Worm (Caenorhabditis elegans) whole organism, young adult: ENCODE results near the gene T13F3.6.
A peak's percentile ranks its signal among the peaks of the same experiment; 100 is the strongest.
"Not testable (repeated sequence)": the region's sequence is repeated elsewhere in the genome, so short reads cannot be mapped to it uniquely, and the experiment has no call there.

Experiments used
- B0035.1 ChIP-seq: sonication (generic microtip); optimal IDR thresholded peaks from 2 replicates; lab custom pipeline; 2016; ENCODE audit warnings: missing genetic modification characterization, mild to moderate bottlenecking, missing compliant biosample characterization, missing genotype, missing genetic modification reagents
- B0261.1 ChIP-seq: sonication (generic microtip); optimal IDR thresholded peaks from 2 replicates; lab custom pipeline; 2016; ENCODE audit warnings: mild to moderate bottlenecking, missing genetic modification characterization, moderate library complexity, missing compliant biosample characterization
- C17E4.6 ChIP-seq: fragments of 200-800 bp; sonication (Bioruptor generic); IDR thresholded peaks from 2 replicates; pipeline ENCODE4 v1.3.6; 2022; ENCODE audit warnings: missing genetic modification reagents, missing genetic modification characterization, missing compliant biosample characterization
- F33H1.4 ChIP-seq: fragments of 200-800 bp; sonication (Bioruptor generic); IDR thresholded peaks from 2 replicates; pipeline ENCODE4 v1.3.6; 2022; ENCODE audit warnings: missing genetic modification reagents, missing genetic modification characterization, missing compliant biosample characterization
- F52B5.7 ChIP-seq: sonication (generic microtip); optimal IDR thresholded peaks from 2 replicates; lab custom pipeline; 2016; ENCODE audit warnings: mild to moderate bottlenecking, missing genetic modification characterization, missing compliant biosample characterization
- F55B11.4 ChIP-seq: sonication (generic microtip); optimal IDR thresholded peaks from 2 replicates; lab custom pipeline; 2016; ENCODE audit warnings: missing compliant biosample characterization, missing genetic modification characterization, borderline replicate concordance; ENCODE audit not compliant: insufficient read depth
- F57A8.1 ChIP-seq: fragments of 200-800 bp; sonication (Bioruptor generic); optimal IDR thresholded peaks from 2 replicates; lab custom pipeline; 2018; ENCODE audit warnings: mild to moderate bottlenecking, missing genetic modification characterization, moderate library complexity, missing compliant biosample characterization
- T07F8.4 ChIP-seq: sonication (generic microtip); optimal IDR thresholded peaks from 2 replicates; lab custom pipeline; 2016; ENCODE audit warnings: mild to moderate bottlenecking, missing genetic modification characterization, moderate library complexity, missing compliant biosample characterization
- Y53F4B.3 ChIP-seq: fragments of 200-800 bp; sonication (Bioruptor generic); IDR thresholded peaks from 2 replicates; pipeline ENCODE4 v1.3.6; 2022; ENCODE audit warnings: missing genetic modification reagents, missing genetic modification characterization, missing compliant biosample characterization
- akir-1 ChIP-seq: fragments of 200-800 bp; sonication (Bioruptor generic); optimal IDR thresholded peaks from 2 replicates; lab custom pipeline; 2018; ENCODE audit warnings: mild to moderate bottlenecking, missing genetic modification characterization, moderate library complexity, missing compliant biosample characterization
- aptf-2 ChIP-seq: fragments of 200-800 bp; sonication (Bioruptor generic); conservative IDR thresholded peaks from 2 replicates; pipeline ENCODE4 v1.3.6; 2022; ENCODE audit warnings: missing genetic modification reagents, missing genetic modification characterization, missing compliant biosample characterization
- athp-1 ChIP-seq: sonication (generic microtip); optimal IDR thresholded peaks from 2 replicates; lab custom pipeline; 2017; ENCODE audit warnings: mild to moderate bottlenecking, missing genetic modification characterization, missing compliant biosample characterization
- attf-6 ChIP-seq: fragments of 200-800 bp; sonication (Bioruptor generic); IDR thresholded peaks from 2 replicates; pipeline ENCODE4 v1.3.6; 2022; ENCODE audit warnings: missing genetic modification reagents, missing genetic modification characterization, missing compliant biosample characterization
- ccch-3 ChIP-seq: fragments of 200-800 bp; sonication (Bioruptor generic); optimal IDR thresholded peaks from 2 replicates; lab custom pipeline; 2018; ENCODE audit warnings: mild to moderate bottlenecking, missing genetic modification characterization, missing compliant biosample characterization
- cebp-2 ChIP-seq: fragments of 200-800 bp; sonication (Bioruptor generic); IDR thresholded peaks from 2 replicates; pipeline ENCODE4 v1.3.6; 2022; ENCODE audit warnings: missing genetic modification characterization, missing compliant biosample characterization
- ceh-100 ChIP-seq: fragments of 200-800 bp; sonication (Bioruptor generic); IDR thresholded peaks from 2 replicates; pipeline ENCODE4 v1.3.6; 2022; ENCODE audit warnings: missing genetic modification reagents, missing genetic modification characterization, missing compliant biosample characterization
- ceh-27 ChIP-seq: fragments of 200-800 bp; sonication (Bioruptor generic); optimal IDR thresholded peaks from 2 replicates; lab custom pipeline; 2018; ENCODE audit warnings: mild to moderate bottlenecking, missing genetic modification characterization, moderate library complexity, missing compliant biosample characterization
- ceh-40 ChIP-seq: fragments of 200-800 bp; sonication (Bioruptor generic); IDR thresholded peaks from 2 replicates; pipeline ENCODE4 v1.3.6; 2022; ENCODE audit warnings: missing genetic modification characterization, missing compliant biosample characterization
- ceh-58 ChIP-seq: fragments of 200-800 bp; sonication (Bioruptor generic); IDR thresholded peaks from 2 replicates; pipeline ENCODE4 v1.3.6; 2022; ENCODE audit warnings: missing genetic modification characterization, missing compliant biosample characterization
- egl-44 ChIP-seq: fragments of 200-800 bp; sonication (Bioruptor generic); IDR thresholded peaks from 2 replicates; pipeline ENCODE4 v1.3.6; 2022; ENCODE audit warnings: missing genetic modification reagents, missing genetic modification characterization, missing compliant biosample characterization
- ets-4 ChIP-seq: fragments of 200-800 bp; sonication (Bioruptor generic); optimal IDR thresholded peaks from 2 replicates; lab custom pipeline; 2018; ENCODE audit warnings: mild to moderate bottlenecking, missing genetic modification characterization, missing compliant biosample characterization
- hlh-12 ChIP-seq: sonication (generic microtip); optimal IDR thresholded peaks from 2 replicates; lab custom pipeline; 2016; ENCODE audit warnings: missing genetic modification characterization, missing compliant biosample characterization
- hlh-26 ChIP-seq: fragments of 200-800 bp; sonication (Bioruptor generic); conservative IDR thresholded peaks from 2 replicates; pipeline ENCODE4 v1.3.6; 2022; ENCODE audit warnings: missing genetic modification reagents, missing genetic modification characterization, missing compliant biosample characterization
- let-607 ChIP-seq, 2 experiments: fragments of 200-800 bp in 1 of 2; sonication (Bioruptor generic) in 1 of 2; sonication (generic microtip) in 1 of 2; optimal IDR thresholded peaks; 2 replicates each; lab custom pipeline; 2016 to 2018; ENCODE audit warnings: mild to moderate bottlenecking in 2 of 2, missing compliant biosample characterization in 2 of 2, missing genetic modification characterization in 2 of 2, moderate library complexity in 2 of 2, missing genotype in 1 of 2
- lin-26 ChIP-seq: fragments of 200-800 bp; sonication (Bioruptor generic); IDR thresholded peaks from 2 replicates; pipeline ENCODE4 v1.3.6; 2022; ENCODE audit warnings: missing genetic modification reagents, missing genetic modification characterization, missing compliant biosample characterization
- lin-40 ChIP-seq: sonication (generic microtip); optimal IDR thresholded peaks from 2 replicates; lab custom pipeline; 2016; ENCODE audit warnings: missing genetic modification characterization, mild to moderate bottlenecking, missing compliant biosample characterization, missing genotype, missing genetic modification reagents
- lin-54 ChIP-seq: fragments of 200-800 bp; sonication (Bioruptor generic); optimal IDR thresholded peaks from 2 replicates; lab custom pipeline; 2018; ENCODE audit warnings: mild to moderate bottlenecking, missing genetic modification characterization, missing compliant biosample characterization
- lsl-1 ChIP-seq: fragments of 200-800 bp; sonication (Bioruptor generic); optimal IDR thresholded peaks from 2 replicates; lab custom pipeline; 2018; ENCODE audit warnings: mild to moderate bottlenecking, missing genetic modification characterization, moderate library complexity, missing compliant biosample characterization
- nfyb-1 ChIP-seq: fragments of 200-800 bp; sonication (Bioruptor generic); IDR thresholded peaks from 2 replicates; pipeline ENCODE4 v1.3.6; 2022; ENCODE audit warnings: missing genetic modification reagents, missing genetic modification characterization, missing compliant biosample characterization
- nhr-179 ChIP-seq: sonication (generic microtip); optimal IDR thresholded peaks from 2 replicates; lab custom pipeline; 2016; ENCODE audit warnings: mild to moderate bottlenecking, missing genetic modification characterization, missing compliant biosample characterization
- nhr-80 ChIP-seq: sonication (generic microtip); optimal IDR thresholded peaks from 2 replicates; lab custom pipeline; 2016; ENCODE audit warnings: missing genetic modification characterization, missing compliant biosample characterization
- pbrm-1 ChIP-seq: fragments of 200-800 bp; sonication (Bioruptor generic); IDR thresholded peaks from 2 replicates; pipeline ENCODE4 v1.3.6; 2022; ENCODE audit warnings: missing genetic modification reagents, missing genetic modification characterization, missing compliant biosample characterization
- snpc-4 ChIP-seq, 5 experiments: fragments of 150-350 bp in 1 of 5; sonication (generic microtip) in 4 of 5; optimal IDR thresholded peaks; 2 replicates each; lab custom pipeline; 2014 to 2018; ENCODE audit warnings: missing genetic modification characterization in 5 of 5, missing biosample characterization in 3 of 5, antibody characterized with exemption in 2 of 5, mild to moderate bottlenecking in 2 of 5, missing compliant biosample characterization in 2 of 5, missing genotype in 2 of 5, moderate library complexity in 2 of 5, missing genetic modification reagents in 1 of 5
- tbp1 ChIP-seq: fragments of 200-800 bp; sonication (Bioruptor generic); optimal IDR thresholded peaks from 2 replicates; lab custom pipeline; 2018; ENCODE audit warnings: mild to moderate bottlenecking, missing genetic modification characterization, missing compliant biosample characterization
- unc-130 ChIP-seq: sonication (generic microtip); optimal IDR thresholded peaks from 2 replicates; lab custom pipeline; 2016; ENCODE audit warnings: missing genetic modification reagents, missing genetic modification characterization, missing compliant biosample characterization
- zim-3 ChIP-seq: sonication (generic microtip); optimal IDR thresholded peaks from 2 replicates; lab custom pipeline; 2017; ENCODE audit warnings: mild to moderate bottlenecking, missing genetic modification characterization, moderate library complexity, missing compliant biosample characterization

Gene T13F3.6

DNA sequence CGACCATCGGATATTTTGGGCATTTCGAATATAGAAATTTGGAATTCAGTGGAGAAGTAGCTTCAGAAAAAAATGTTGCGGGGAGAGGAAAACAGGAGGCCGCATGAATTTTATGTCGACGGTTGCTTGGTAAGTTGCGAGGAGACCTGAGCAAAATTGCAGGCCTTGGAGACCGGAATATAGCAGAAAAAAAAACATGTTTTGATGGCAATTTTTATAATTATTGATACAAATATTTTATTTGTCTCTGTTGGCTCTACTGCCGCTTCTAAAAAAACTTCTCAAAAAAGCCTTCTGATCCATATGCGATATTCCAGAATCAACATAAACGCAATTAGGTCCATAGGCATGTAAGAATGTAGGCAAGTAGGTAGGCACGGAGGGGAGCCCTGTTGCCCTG is 4.3 kb upstream of the T13F3.6 start, which contains the start of gene pacl-1:
pacl-1 (minus strand) TSS at position 101 of the 400 bp plus-strand sequence.
- TF ChIP-seq unc-130 (no peak), F52B5.7 (tag; lab: Kevin White, UChicago) (no peak), nhr-80 (tag; lab: Kevin White, UChicago) (no peak), ets-4 (no peak), lin-54 (no peak), B0261.1 (tag; lab: Kevin White, UChicago) (no peak)

DNA sequence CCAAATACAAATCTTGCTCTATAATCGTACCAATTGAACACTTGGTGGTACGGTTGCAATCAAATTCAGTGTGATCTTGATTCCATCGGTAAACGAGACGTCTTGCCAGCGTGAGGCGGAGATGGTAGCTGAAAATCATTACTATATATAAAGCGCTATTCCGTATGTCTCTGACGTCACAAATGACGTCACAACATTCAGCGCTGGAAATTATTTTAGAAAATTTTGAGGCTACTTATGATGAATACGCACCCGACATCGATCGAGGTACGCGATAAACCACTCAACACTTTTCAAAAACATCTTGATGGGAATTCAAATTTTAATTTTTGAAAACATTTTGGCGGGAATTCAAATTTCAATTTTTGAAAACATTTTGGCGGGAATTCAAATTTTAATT is 2.3 kb upstream of the T13F3.6 start:
- not testable (repeated sequence) for TF ChIP-seq snpc-4 (GFP tag; optimal IDR thresholded peaks at IDR 0.05; lab: Kevin White, UChicago)
- TF ChIP-seq snpc-4 (tag; optimal IDR thresholded peaks at IDR 0.05; lab: Kevin White, UChicago) (peak in 1 of 4 experiments; percentile 62), pbrm-1 (peak; percentile 6; the same call in 1 of the 2 replicates), attf-6 (GFP tag; lab: Robert Waterston, UW) (0 out of 2 replicates have a peak, but pooled peaks have one; percentile 58)

DNA sequence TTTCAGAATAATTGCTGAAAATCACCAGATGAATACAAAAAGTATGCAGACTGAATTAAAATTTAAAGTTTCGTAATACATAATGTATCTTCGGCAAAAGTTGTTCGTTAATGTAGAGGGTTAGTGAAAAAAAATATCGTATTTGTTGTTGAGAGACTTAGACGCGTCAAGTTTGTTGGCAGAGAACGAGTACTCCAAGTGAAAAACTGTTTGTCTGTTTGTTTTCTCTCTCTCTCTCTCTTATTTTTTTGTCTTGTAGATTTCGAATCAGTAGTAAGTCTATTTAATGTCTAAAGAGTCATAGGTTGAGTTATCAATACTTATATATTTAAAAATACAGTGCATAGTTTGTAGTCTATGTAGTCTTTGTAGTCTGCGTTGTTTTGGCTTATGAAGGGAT is 1.5 kb downstream of the T13F3.6 start, which contains the start of the genes fbxa-2 and T13F3.8:
fbxa-2 (minus strand) TSS at position 101 of the 400 bp plus-strand sequence.
T13F3.8 (plus strand) TSS at position 245 of the 400 bp plus-strand sequence.
- TF ChIP-seq aptf-2 (GFP tag; lab: Robert Waterston, UW) (no peak), nfyb-1 (no peak), ceh-100 (GFP tag; lab: Robert Waterston, UW) (no peak), hlh-12 (no peak), attf-6 (GFP tag; lab: Robert Waterston, UW) (no peak), ceh-40 (no peak), B0035.1 (no peak), nhr-179 (tag; lab: Kevin White, UChicago) (no peak), egl-44 (no peak), ceh-27 (GFP tag; lab: Kevin White, UChicago) (no peak)

DNA sequence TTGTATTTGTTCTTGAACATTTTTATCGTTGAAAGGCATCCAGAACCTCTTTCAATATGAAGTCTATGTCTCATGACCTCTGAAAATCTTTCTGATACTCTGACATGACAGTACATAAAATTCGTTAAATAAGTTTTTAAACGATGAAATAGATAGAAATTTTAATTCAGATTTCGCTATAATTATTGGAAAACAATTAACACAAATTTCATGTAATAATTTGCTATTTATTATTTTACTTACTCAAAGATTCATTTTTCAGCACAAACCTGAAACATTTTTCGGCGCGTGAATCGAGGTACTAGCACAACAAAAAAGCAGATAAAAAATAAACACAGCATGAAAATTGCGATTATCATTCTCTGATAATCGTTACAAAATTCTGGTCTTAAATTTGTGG is 4.5 kb downstream of the T13F3.6 start, which contains the start of gene T13F3.4:
T13F3.4 (minus strand) TSS at position 101 of the 400 bp plus-strand sequence.
- TF ChIP-seq C17E4.6 (GFP tag; lab: Robert Waterston, UW) (no peak), ccch-3 (GFP tag; lab: Kevin White, UChicago) (no peak), T07F8.4 (tag; lab: Kevin White, UChicago) (no peak), athp-1 (tag; lab: Kevin White, UChicago) (no peak), F57A8.1 (no peak), ceh-58 (no peak), hlh-26 (no peak), zim-3 (no peak)

DNA sequence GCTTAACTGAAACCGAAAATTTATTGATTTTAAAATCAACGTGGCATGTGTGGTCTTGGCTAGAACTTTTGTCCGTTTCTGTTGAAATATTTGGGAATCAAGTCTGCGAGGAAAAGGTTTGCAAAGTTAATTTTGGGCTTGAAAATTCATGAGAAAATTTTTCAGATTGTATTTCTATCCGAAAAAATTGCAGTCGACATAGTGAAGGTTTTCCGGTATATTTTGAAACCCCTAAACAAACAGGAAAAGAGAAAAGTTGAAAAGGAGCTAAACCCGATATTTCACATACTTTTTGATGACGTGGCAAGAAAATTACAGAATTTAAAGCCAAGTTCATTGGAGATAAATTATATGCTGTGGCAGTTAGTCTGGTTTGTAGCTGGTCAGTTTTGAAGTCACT is 11.3 kb downstream of the T13F3.6 start, which contains the start of gene nhr-127:
nhr-127 (plus strand) TSS at position 301 of the 400 bp plus-strand sequence.
- TF ChIP-seq akir-1 (GFP tag; lab: Kevin White, UChicago) (no peak), tbp1 (GFP tag; lab: Kevin White, UChicago) (no peak), lin-40 (no peak), lsl-1 (GFP tag; lab: Kevin White, UChicago) (no peak), F52B5.7 (tag; lab: Kevin White, UChicago) (no peak), F33H1.4 (GFP tag; lab: Robert Waterston, UW) (no peak), zim-3 (no peak), lin-26 (no peak), nhr-80 (tag; lab: Kevin White, UChicago) (no peak), F55B11.4 (no peak), ceh-58 (no peak), Y53F4B.3 (no peak), let-607 (tag; optimal IDR thresholded peaks at IDR 0.05; lab: Kevin White, UChicago) (no peak), cebp-2 (GFP tag; lab: Robert Waterston, UW) (no peak)
